Worm (Caenorhabditis elegans) whole organism, early embryonic: ENCODE data around the gene trx-2.

ENCODE experiments used
- B0310.2 ChIP-seq: sonication (generic microtip); optimal IDR thresholded peaks from 2 replicates; lab custom pipeline; 2016; ENCODE audit warnings: mild to moderate bottlenecking, missing genetic modification characterization, missing compliant biosample characterization
- F13C5.2 ChIP-seq: sonication (generic microtip); optimal IDR thresholded peaks from 2 replicates; lab custom pipeline; 2017; ENCODE audit warnings: mild to moderate bottlenecking, missing genetic modification characterization, inconsistent platforms, missing compliant biosample characterization
- aly-1 ChIP-seq: sonication (generic microtip); optimal IDR thresholded peaks from 2 replicates; lab custom pipeline; 2016; ENCODE audit warnings: missing genetic modification characterization, missing compliant biosample characterization
- ama-1 ChIP-seq: fragments of 150-350 bp; optimal IDR thresholded peaks from 2 replicates; lab custom pipeline; 2014
- ceh-13 ChIP-seq: fragments of 200-800 bp; sonication (Bioruptor generic); optimal IDR thresholded peaks from 2 replicates; lab custom pipeline; 2018; ENCODE audit warnings: mild to moderate bottlenecking, missing genetic modification characterization, missing compliant biosample characterization
- ceh-36 ChIP-seq: sonication (generic microtip); optimal IDR thresholded peaks from 2 replicates; lab custom pipeline; 2016; ENCODE audit warnings: missing genetic modification characterization, inconsistent platforms, missing compliant biosample characterization
- ets-7 ChIP-seq: sonication (generic microtip); optimal IDR thresholded peaks from 2 replicates; lab custom pipeline; 2016; ENCODE audit warnings: missing genotype, missing genetic modification characterization, missing compliant biosample characterization
- flt-1 ChIP-seq: fragments of 200-800 bp; sonication (Bioruptor generic); IDR thresholded peaks from 2 replicates; pipeline ENCODE4 v1.3.6; 2022; ENCODE audit warnings: missing genetic modification characterization, missing compliant biosample characterization
- hmbx-1 ChIP-seq: sonication (generic microtip); optimal IDR thresholded peaks from 2 replicates; lab custom pipeline; 2016; ENCODE audit warnings: mild to moderate bottlenecking, missing genetic modification characterization, missing compliant biosample characterization
- hmg-4 ChIP-seq: fragments of 200-800 bp; sonication (Bioruptor generic); optimal IDR thresholded peaks from 2 replicates; lab custom pipeline; 2018; ENCODE audit warnings: mild to moderate bottlenecking, missing genetic modification characterization, missing compliant biosample characterization
- hnd-1 ChIP-seq: sonication (generic microtip); optimal IDR thresholded peaks from 2 replicates; lab custom pipeline; 2016; ENCODE audit warnings: missing genetic modification characterization, missing compliant biosample characterization
- pes-1 ChIP-seq: fragments of 200-800 bp; sonication (Bioruptor generic); IDR thresholded peaks from 2 replicates; pipeline ENCODE4 v1.3.6; 2022; ENCODE audit warnings: missing genetic modification reagents, missing genetic modification characterization, missing compliant biosample characterization
- scrt-1 ChIP-seq: fragments of 200-800 bp; sonication (Bioruptor generic); IDR thresholded peaks from 2 replicates; pipeline ENCODE4 v1.3.6; 2022; ENCODE audit warnings: missing genetic modification characterization, missing compliant biosample characterization
- sea-1 ChIP-seq: fragments of 200-800 bp; sonication (Bioruptor generic); conservative IDR thresholded peaks from 2 replicates; pipeline ENCODE4 v1.3.6; 2022; ENCODE audit warnings: missing genetic modification characterization, missing compliant biosample characterization
- tbx-11 ChIP-seq: fragments of 200-800 bp; sonication (Bioruptor generic); IDR thresholded peaks from 2 replicates; pipeline ENCODE4 v1.3.6; 2022; ENCODE audit warnings: missing genetic modification characterization, missing compliant biosample characterization
- tbx-37 ChIP-seq: fragments of 200-800 bp; sonication (Bioruptor generic); conservative IDR thresholded peaks from 2 replicates; pipeline ENCODE4 v1.3.6; 2022; ENCODE audit warnings: missing genetic modification reagents, missing genetic modification characterization, missing compliant biosample characterization
- tra-4 ChIP-seq: sonication (generic microtip); optimal IDR thresholded peaks from 2 replicates; lab custom pipeline; 2017; ENCODE audit warnings: missing genetic modification characterization, missing compliant biosample characterization

The trx-2 gene

ce11 chrV:10332012-10332411, 17.5 kb downstream of the trx-2 start, which contains the start of gene crm-1:
crm-1 (minus strand) TSS chrV:10332112.
- TF ChIP-seq tbx-11 (GFP tag; lab: Robert Waterston, UW) (no peak), hmbx-1 (tag; lab: Kevin White, UChicago) (no peak), ceh-13 (no peak), hmg-4 (GFP tag; lab: Kevin White, UChicago) (no peak), flt-1 (GFP tag; lab: Robert Waterston, UW) (no peak), scrt-1 (GFP tag; lab: Robert Waterston, UW) (no peak), tra-4 (tag; lab: Kevin White, UChicago) (no peak), F13C5.2 (tag; lab: Kevin White, UChicago) (no peak), ets-7 (tag; lab: Kevin White, UChicago) (no peak), ama-1 (lab: Kevin White, UChicago) (no peak), tbx-37 (GFP tag; lab: Robert Waterston, UW) (no peak), ceh-36 (tag; lab: Kevin White, UChicago) (no peak), B0310.2 (tag; lab: Kevin White, UChicago) (no peak), pes-1 (GFP tag; lab: Robert Waterston, UW) (no peak), aly-1 (tag; lab: Kevin White, UChicago) (no peak)

- TF ChIP-seq F13C5.2 (tag; lab: Kevin White, UChicago) (no peak), hmg-4 (GFP tag; lab: Kevin White, UChicago) (no peak), tra-4 (tag; lab: Kevin White, UChicago) (no peak), scrt-1 (GFP tag; lab: Robert Waterston, UW) (no peak), pes-1 (GFP tag; lab: Robert Waterston, UW) (no peak), sea-1 (GFP tag; lab: Robert Waterston, UW) (no peak), hnd-1 (tag; lab: Kevin White, UChicago) (no peak), tbx-11 (GFP tag; lab: Robert Waterston, UW) (no peak), ceh-36 (tag; lab: Kevin White, UChicago) (no peak), ama-1 (lab: Kevin White, UChicago) (no peak)
Observed at ce11 chrV:10333843-10334242, 19.4 kb downstream of the trx-2 start.

ce11 chrV:10338305-10338992, 24.0 kb downstream of the trx-2 start, which contains the start of gene arx-2:
arx-2 (minus strand) TSS chrV:10338355.
- TF ChIP-seq ets-7 (tag; lab: Kevin White, UChicago): no peak
- no peak for TF ChIP-seq ama-1 (lab: Kevin White, UChicago)
- no peak for TF ChIP-seq scrt-1 (GFP tag; lab: Robert Waterston, UW)
- no peak for TF ChIP-seq hmg-4 (GFP tag; lab: Kevin White, UChicago)
- TF ChIP-seq aly-1 (tag; lab: Kevin White, UChicago): no peak
- TF ChIP-seq sea-1 (GFP tag; lab: Robert Waterston, UW): no peak
- no peak for TF ChIP-seq tbx-37 (GFP tag; lab: Robert Waterston, UW)

- TF ChIP-seq sea-1 (GFP tag; lab: Robert Waterston, UW): no peak
- no peak for TF ChIP-seq hmbx-1 (tag; lab: Kevin White, UChicago)
- no peak for TF ChIP-seq hmg-4 (GFP tag; lab: Kevin White, UChicago)
Observed at ce11 chrV:10339200-10339599, 24.7 kb downstream of the trx-2 start, which contains the start of gene K07C5.2. K07C5.2 (plus strand) TSS chrV:10339500.

ce11 chrV:10341905-10342328, 27.4 kb downstream of the trx-2 start, which contains the start of gene K07C5.13:
K07C5.13 (plus strand) TSS chrV:10342055.
- TF ChIP-seq sea-1 (GFP tag; lab: Robert Waterston, UW) (peak; percentile 75; the same call in 1 of the 2 replicates), flt-1 (GFP tag; lab: Robert Waterston, UW) (peak; percentile 56), tbx-11 (GFP tag; lab: Robert Waterston, UW) (peak; percentile 61; the same call in 1 of the 2 replicates), tbx-37 (GFP tag; lab: Robert Waterston, UW) (0 out of 2 replicates have a peak, but pooled peaks have one; percentile 36), scrt-1 (GFP tag; lab: Robert Waterston, UW) (peak; percentile 51; the same call in 1 of the 2 replicates), pes-1 (GFP tag; lab: Robert Waterston, UW) (peak; percentile 61; the same call in 1 of the 2 replicates)

ce11 chrV:10342904-10343303, 28.4 kb downstream of the trx-2 start, which contains the start of gene K07C5.3:
K07C5.3 (plus strand) TSS chrV:10343032.
- no peak for TF ChIP-seq scrt-1 (GFP tag; lab: Robert Waterston, UW)
- TF ChIP-seq tbx-11 (GFP tag; lab: Robert Waterston, UW): no peak
- no peak for TF ChIP-seq hmg-4 (GFP tag; lab: Kevin White, UChicago)
- no peak for TF ChIP-seq sea-1 (GFP tag; lab: Robert Waterston, UW)
- no peak for TF ChIP-seq ets-7 (tag; lab: Kevin White, UChicago)
- no peak for TF ChIP-seq ceh-36 (tag; lab: Kevin White, UChicago)
- TF ChIP-seq pes-1 (GFP tag; lab: Robert Waterston, UW): no peak

- no peak for TF ChIP-seq B0310.2 (tag; lab: Kevin White, UChicago)
- TF ChIP-seq scrt-1 (GFP tag; lab: Robert Waterston, UW): no peak
- TF ChIP-seq aly-1 (tag; lab: Kevin White, UChicago): no peak
- TF ChIP-seq tbx-37 (GFP tag; lab: Robert Waterston, UW): no peak
- no peak for TF ChIP-seq ceh-13
- no peak for TF ChIP-seq hnd-1 (tag; lab: Kevin White, UChicago)
- no peak for TF ChIP-seq flt-1 (GFP tag; lab: Robert Waterston, UW)
- TF ChIP-seq sea-1 (GFP tag; lab: Robert Waterston, UW): no peak
- TF ChIP-seq hmbx-1 (tag; lab: Kevin White, UChicago): no peak
- no peak for TF ChIP-seq pes-1 (GFP tag; lab: Robert Waterston, UW)
- no peak for TF ChIP-seq ceh-36 (tag; lab: Kevin White, UChicago)
Observed at ce11 chrV:10350054-10350453, 35.6 kb downstream of the trx-2 start, which contains the start of gene K07C5.9. K07C5.9 (minus strand) TSS chrV:10350154.
